Worm (Caenorhabditis elegans) whole organism, young adult: ENCODE data around the gene pfn-3.

Experiments
- B0019.2 ChIP-seq: fragments of 200-800 bp; sonication (Bioruptor generic); conservative IDR thresholded peaks from 2 replicates; pipeline ENCODE4 v1.3.6; 2022; ENCODE audit warnings: missing genetic modification reagents, missing genetic modification characterization, missing compliant biosample characterization
- B0261.1 ChIP-seq: sonication (generic microtip); optimal IDR thresholded peaks from 2 replicates; lab custom pipeline; 2016; ENCODE audit warnings: mild to moderate bottlenecking, missing genetic modification characterization, moderate library complexity, missing compliant biosample characterization
- F37B4.10 ChIP-seq: fragments of 200-800 bp; sonication (Bioruptor generic); IDR thresholded peaks from 2 replicates; pipeline ENCODE4 v1.3.6; 2022; ENCODE audit warnings: missing genetic modification characterization, missing compliant biosample characterization
- F55B11.4 ChIP-seq: sonication (generic microtip); optimal IDR thresholded peaks from 2 replicates; lab custom pipeline; 2016; ENCODE audit warnings: missing compliant biosample characterization, missing genetic modification characterization, borderline replicate concordance; ENCODE audit not compliant: insufficient read depth
- K11D2.4 ChIP-seq: fragments of 200-800 bp; sonication (Bioruptor generic); IDR thresholded peaks from 2 replicates; pipeline ENCODE4 v1.3.6; 2022; ENCODE audit warnings: missing genetic modification reagents, missing genetic modification characterization, missing compliant biosample characterization
- K12H6.12 ChIP-seq: fragments of 200-800 bp; sonication (Bioruptor generic); optimal IDR thresholded peaks from 2 replicates; lab custom pipeline; 2018; ENCODE audit warnings: mild to moderate bottlenecking, missing genetic modification characterization, missing compliant biosample characterization
- aptf-3 ChIP-seq: fragments of 200-800 bp; sonication (Bioruptor generic); IDR thresholded peaks from 2 replicates; pipeline ENCODE4 v1.3.6; 2022; ENCODE audit warnings: missing genetic modification characterization, missing compliant biosample characterization
- atf-7 ChIP-seq: sonication (generic microtip); optimal IDR thresholded peaks from 2 replicates; lab custom pipeline; 2017; ENCODE audit warnings: mild to moderate bottlenecking, missing genetic modification characterization, missing compliant biosample characterization
- attf-5 ChIP-seq: fragments of 200-800 bp; sonication (Bioruptor generic); optimal IDR thresholded peaks from 2 replicates; lab custom pipeline; 2018; ENCODE audit warnings: mild to moderate bottlenecking, missing genetic modification characterization, missing compliant biosample characterization
- attf-6 ChIP-seq: fragments of 200-800 bp; sonication (Bioruptor generic); IDR thresholded peaks from 2 replicates; pipeline ENCODE4 v1.3.6; 2022; ENCODE audit warnings: missing genetic modification reagents, missing genetic modification characterization, missing compliant biosample characterization
- cebp-1 ChIP-seq, 2 experiments: fragments of 200-800 bp in 1 of 2; sonication (Bioruptor generic) in 1 of 2; sonication (generic microtip) in 1 of 2; IDR thresholded peaks in 1 of 2; optimal IDR thresholded peaks in 1 of 2; 2 replicates each; pipeline versions ENCODE4 v1.3.6 to Lab custom; 2017 to 2022; ENCODE audit warnings: missing compliant biosample characterization in 2 of 2, missing genetic modification characterization in 2 of 2, mild to moderate bottlenecking in 1 of 2, missing genetic modification reagents in 1 of 2, moderate library complexity in 1 of 2
- ceh-27 ChIP-seq: fragments of 200-800 bp; sonication (Bioruptor generic); optimal IDR thresholded peaks from 2 replicates; lab custom pipeline; 2018; ENCODE audit warnings: mild to moderate bottlenecking, missing genetic modification characterization, moderate library complexity, missing compliant biosample characterization
- die-1 ChIP-seq: sonication (generic microtip); optimal IDR thresholded peaks from 2 replicates; lab custom pipeline; 2016; ENCODE audit warnings: missing genotype, mild to moderate bottlenecking, missing genetic modification characterization, missing compliant biosample characterization
- dox-1 ChIP-seq: fragments of 200-800 bp; sonication (Bioruptor generic); IDR thresholded peaks from 2 replicates; pipeline ENCODE4 v1.3.6; 2022; ENCODE audit warnings: missing genetic modification reagents, missing genetic modification characterization, missing compliant biosample characterization
- dpff-1 ChIP-seq: sonication (generic microtip); optimal IDR thresholded peaks from 2 replicates; lab custom pipeline; 2017; ENCODE audit warnings: mild to moderate bottlenecking, missing genetic modification characterization, missing compliant biosample characterization
- egl-18 ChIP-seq: fragments of 200-800 bp; sonication (Bioruptor generic); IDR thresholded peaks from 2 replicates; pipeline ENCODE4 v1.3.6; 2022; ENCODE audit warnings: missing genetic modification reagents, missing genetic modification characterization, missing compliant biosample characterization
- egl-44 ChIP-seq: fragments of 200-800 bp; sonication (Bioruptor generic); IDR thresholded peaks from 2 replicates; pipeline ENCODE4 v1.3.6; 2022; ENCODE audit warnings: missing genetic modification reagents, missing genetic modification characterization, missing compliant biosample characterization
- hmg-1.2 ChIP-seq: fragments of 200-800 bp; sonication (Bioruptor generic); IDR thresholded peaks from 2 replicates; pipeline ENCODE4 v1.3.6; 2022; ENCODE audit warnings: missing genetic modification reagents, missing genetic modification characterization, missing compliant biosample characterization
- let-607 ChIP-seq, 2 experiments: fragments of 200-800 bp in 1 of 2; sonication (Bioruptor generic) in 1 of 2; sonication (generic microtip) in 1 of 2; optimal IDR thresholded peaks; 2 replicates each; lab custom pipeline; 2016 to 2018; ENCODE audit warnings: mild to moderate bottlenecking in 2 of 2, missing compliant biosample characterization in 2 of 2, missing genetic modification characterization in 2 of 2, moderate library complexity in 2 of 2, missing genotype in 1 of 2
- lir-1 ChIP-seq: fragments of 200-800 bp; sonication (Bioruptor generic); conservative IDR thresholded peaks from 2 replicates; pipeline ENCODE4 v1.3.6; 2022; ENCODE audit warnings: missing genetic modification reagents, missing genetic modification characterization, missing compliant biosample characterization
- lsl-1 ChIP-seq: fragments of 200-800 bp; sonication (Bioruptor generic); optimal IDR thresholded peaks from 2 replicates; lab custom pipeline; 2018; ENCODE audit warnings: mild to moderate bottlenecking, missing genetic modification characterization, moderate library complexity, missing compliant biosample characterization
- lsy-27 ChIP-seq: sonication (generic microtip); optimal IDR thresholded peaks from 2 replicates; lab custom pipeline; 2017; ENCODE audit warnings: missing genetic modification characterization, mild to moderate bottlenecking, missing compliant biosample characterization, antibody characterized with exemption, missing genotype, borderline replicate concordance; ENCODE audit not compliant: insufficient read depth
- madf-10 ChIP-seq: sonication (generic microtip); optimal IDR thresholded peaks from 2 replicates; lab custom pipeline; 2016; ENCODE audit warnings: mild to moderate bottlenecking, missing genetic modification characterization, missing compliant biosample characterization
- madf-3 ChIP-seq: fragments of 200-800 bp; sonication (Bioruptor generic); IDR thresholded peaks from 2 replicates; pipeline ENCODE4 v1.3.6; 2022; ENCODE audit warnings: missing genetic modification reagents, missing genetic modification characterization, missing compliant biosample characterization
- madf-6 ChIP-seq: fragments of 200-800 bp; sonication (Bioruptor generic); IDR thresholded peaks from 2 replicates; pipeline ENCODE4 v1.3.6; 2022; ENCODE audit warnings: missing genetic modification reagents, missing genetic modification characterization, missing compliant biosample characterization
- mcd-1 ChIP-seq: fragments of 200-800 bp; sonication (Bioruptor generic); IDR thresholded peaks from 2 replicates; pipeline ENCODE4 v1.3.6; 2022; ENCODE audit warnings: missing genetic modification reagents, missing genetic modification characterization, missing compliant biosample characterization
- nfya-2 ChIP-seq: fragments of 200-800 bp; sonication (Bioruptor generic); IDR thresholded peaks from 2 replicates; pipeline ENCODE4 v1.3.6; 2022; ENCODE audit warnings: missing genetic modification reagents, missing genetic modification characterization, missing compliant biosample characterization
- nfyb-1 ChIP-seq: fragments of 200-800 bp; sonication (Bioruptor generic); IDR thresholded peaks from 2 replicates; pipeline ENCODE4 v1.3.6; 2022; ENCODE audit warnings: missing genetic modification reagents, missing genetic modification characterization, missing compliant biosample characterization
- nhr-80 ChIP-seq: sonication (generic microtip); optimal IDR thresholded peaks from 2 replicates; lab custom pipeline; 2016; ENCODE audit warnings: missing genetic modification characterization, missing compliant biosample characterization
- pbrm-1 ChIP-seq: fragments of 200-800 bp; sonication (Bioruptor generic); IDR thresholded peaks from 2 replicates; pipeline ENCODE4 v1.3.6; 2022; ENCODE audit warnings: missing genetic modification reagents, missing genetic modification characterization, missing compliant biosample characterization
- pha-4 ChIP-seq: fragments of 150-350 bp; sonication (generic microtip); optimal IDR thresholded peaks from 2 replicates; lab custom pipeline; 2014; ENCODE audit warnings: missing biosample characterization, missing genetic modification reagents, missing genetic modification characterization
- rec-8 ChIP-seq, 2 experiments: sonication (generic microtip); optimal IDR thresholded peaks; 2 replicates each; lab custom pipeline; 2016; ENCODE audit warnings: mild to moderate bottlenecking in 2 of 2, missing genetic modification characterization in 2 of 2, missing genetic modification reagents in 2 of 2, missing genotype in 2 of 2, missing biosample characterization in 1 of 2, missing compliant biosample characterization in 1 of 2, moderate library complexity in 1 of 2
- sdz-38 ChIP-seq: sonication (generic microtip); optimal IDR thresholded peaks from 2 replicates; lab custom pipeline; 2016; ENCODE audit warnings: missing genotype, missing genetic modification characterization, missing compliant biosample characterization
- snpc-4 ChIP-seq, 5 experiments: fragments of 150-350 bp in 1 of 5; sonication (generic microtip) in 4 of 5; optimal IDR thresholded peaks; 2 replicates each; lab custom pipeline; 2014 to 2018; ENCODE audit warnings: missing genetic modification characterization in 5 of 5, missing biosample characterization in 3 of 5, antibody characterized with exemption in 2 of 5, mild to moderate bottlenecking in 2 of 5, missing compliant biosample characterization in 2 of 5, missing genotype in 2 of 5, moderate library complexity in 2 of 5, missing genetic modification reagents in 1 of 5
- unc-130 ChIP-seq: sonication (generic microtip); optimal IDR thresholded peaks from 2 replicates; lab custom pipeline; 2016; ENCODE audit warnings: missing genetic modification reagents, missing genetic modification characterization, missing compliant biosample characterization
- xnd-1 ChIP-seq: sonication (generic microtip); optimal IDR thresholded peaks from 2 replicates; lab custom pipeline; 2016; ENCODE audit warnings: missing genotype, missing genetic modification reagents, missing genetic modification characterization, missing compliant biosample characterization
- ztf-22 ChIP-seq: fragments of 200-800 bp; sonication (Bioruptor generic); optimal IDR thresholded peaks from 2 replicates; lab custom pipeline; 2018; ENCODE audit warnings: mild to moderate bottlenecking, missing genetic modification characterization, moderate library complexity, missing compliant biosample characterization
- ztf-25 ChIP-seq: fragments of 200-800 bp; sonication (Bioruptor generic); IDR thresholded peaks from 2 replicates; pipeline ENCODE4 v1.3.6; 2022; ENCODE audit warnings: missing genetic modification reagents, missing genetic modification characterization, missing compliant biosample characterization
- ztf-3 ChIP-seq: fragments of 200-800 bp; sonication (Bioruptor generic); optimal IDR thresholded peaks from 2 replicates; lab custom pipeline; 2018; ENCODE audit warnings: mild to moderate bottlenecking, missing genetic modification characterization, missing compliant biosample characterization

pfn-3 gene

ce11 chrX:1035039-1035598, 45.3 kb downstream of the pfn-3 start, which contains the start of the genes stau-1 and sec-22:
Gene stau-1, minus strand, starts transcription at chrX:1035286.
Gene sec-22, plus strand, starts transcription at chrX:1035548.
- TF ChIP-seq lsy-27 (tag; lab: Kevin White, UChicago) (no peak), F55B11.4 (tag; lab: Kevin White, UChicago) (no peak), pbrm-1 (GFP tag; lab: Robert Waterston, UW) (no peak), attf-6 (GFP tag; lab: Robert Waterston, UW) (no peak), dox-1 (GFP tag; lab: Robert Waterston, UW) (no peak; the same call in 1 of the 2 replicates), atf-7 (no peak), ceh-27 (GFP tag; lab: Kevin White, UChicago) (peak; percentile 14), snpc-4 (GFP tag; optimal IDR thresholded peaks at IDR 0.05; lab: Kevin White, UChicago) (no peak), snpc-4 (tag; optimal IDR thresholded peaks at IDR 0.05; lab: Kevin White, UChicago) (peak in 1 of 4 experiments; percentile 23), lir-1 (GFP tag; lab: Robert Waterston, UW) (no peak), madf-6 (GFP tag; lab: Robert Waterston, UW) (no peak), nfya-2 (GFP tag; lab: Robert Waterston, UW) (no peak), B0261.1 (tag; lab: Kevin White, UChicago) (no peak), dpff-1 (tag; lab: Kevin White, UChicago) (no peak), egl-18 (GFP tag; lab: Robert Waterston, UW) (no peak), attf-5 (GFP tag; lab: Kevin White, UChicago) (peak; percentile 44), ztf-3 (GFP tag; lab: Kevin White, UChicago) (no peak), sdz-38 (tag; lab: Kevin White, UChicago) (no peak), pha-4 (tag; lab: Kevin White, UChicago) (no peak), ztf-22 (no peak), K11D2.4 (no peak), madf-10 (no peak), K12H6.12 (tag; lab: Kevin White, UChicago) (no peak), cebp-1 (GFP tag; IDR thresholded peaks at IDR 0.05; lab: Robert Waterston, UW) (0 out of 2 replicates have a peak, but pooled peaks have one; percentile 29), cebp-1 (tag; optimal IDR thresholded peaks at IDR 0.05; lab: Kevin White, UChicago) (peak; percentile 52), ztf-25 (no peak), mcd-1 (GFP tag; lab: Robert Waterston, UW) (peak; percentile 66; the same call in 1 of the 2 replicates), aptf-3 (no peak), F37B4.10 (GFP tag; lab: Robert Waterston, UW) (no peak), hmg-1.2 (GFP tag; lab: Robert Waterston, UW) (peak; percentile 27; the same call in 1 of the 2 replicates), rec-8 (tag; optimal IDR thresholded peaks at IDR 0.05; lab: Kevin White, UChicago) (no peak), lsl-1 (GFP tag; lab: Kevin White, UChicago) (no peak), let-607 (tag; optimal IDR thresholded peaks at IDR 0.05; lab: Kevin White, UChicago) (peak; percentile 55 to 83), unc-130 (no peak), xnd-1 (no peak), nhr-80 (tag; lab: Kevin White, UChicago) (peak; percentile 38), madf-3 (GFP tag; lab: Robert Waterston, UW) (no peak), egl-44 (GFP tag; lab: Robert Waterston, UW) (no peak), die-1 (tag; lab: Kevin White, UChicago) (no peak), B0019.2 (GFP tag; lab: Robert Waterston, UW) (no peak), nfyb-1 (no peak)
